Worm (Caenorhabditis elegans): ENCODE results near the gene R05D8.9.

- TF ChIP-seq nhr-28 (tag; optimal IDR thresholded peaks at IDR 0.05) (no peak), dmd-8 (GFP tag; IDR thresholded peaks at IDR 0.05) (no peak), R02D3.7 (tag; optimal IDR thresholded peaks at IDR 0.05) (no peak), egl-27 (tag; optimal IDR thresholded peaks at IDR 0.05) (no peak)
These were observed 8.9 kb downstream of the R05D8.9 start for ce11 chrV:2758437-2758836.

Measured in whole organism, L4 larva.